Worm (Caenorhabditis elegans) whole organism, early embryonic: Measurements from ENCODE around the gene cht-3.

Source experiments
- B0310.2 ChIP-seq: sonication (generic microtip); optimal IDR thresholded peaks from 2 replicates; lab custom pipeline; 2016; ENCODE audit warnings: mild to moderate bottlenecking, missing genetic modification characterization, missing compliant biosample characterization
- F13C5.2 ChIP-seq: sonication (generic microtip); optimal IDR thresholded peaks from 2 replicates; lab custom pipeline; 2017; ENCODE audit warnings: mild to moderate bottlenecking, missing genetic modification characterization, inconsistent platforms, missing compliant biosample characterization
- ama-1 ChIP-seq: fragments of 150-350 bp; optimal IDR thresholded peaks from 2 replicates; lab custom pipeline; 2014
- ceh-13 ChIP-seq: fragments of 200-800 bp; sonication (Bioruptor generic); optimal IDR thresholded peaks from 2 replicates; lab custom pipeline; 2018; ENCODE audit warnings: mild to moderate bottlenecking, missing genetic modification characterization, missing compliant biosample characterization
- ceh-36 ChIP-seq: sonication (generic microtip); optimal IDR thresholded peaks from 2 replicates; lab custom pipeline; 2016; ENCODE audit warnings: missing genetic modification characterization, inconsistent platforms, missing compliant biosample characterization
- flt-1 ChIP-seq: fragments of 200-800 bp; sonication (Bioruptor generic); IDR thresholded peaks from 2 replicates; pipeline ENCODE4 v1.3.6; 2022; ENCODE audit warnings: missing genetic modification characterization, missing compliant biosample characterization
- hmbx-1 ChIP-seq: sonication (generic microtip); optimal IDR thresholded peaks from 2 replicates; lab custom pipeline; 2016; ENCODE audit warnings: mild to moderate bottlenecking, missing genetic modification characterization, missing compliant biosample characterization
- sea-1 ChIP-seq: fragments of 200-800 bp; sonication (Bioruptor generic); conservative IDR thresholded peaks from 2 replicates; pipeline ENCODE4 v1.3.6; 2022; ENCODE audit warnings: missing genetic modification characterization, missing compliant biosample characterization
- tbx-37 ChIP-seq: fragments of 200-800 bp; sonication (Bioruptor generic); conservative IDR thresholded peaks from 2 replicates; pipeline ENCODE4 v1.3.6; 2022; ENCODE audit warnings: missing genetic modification reagents, missing genetic modification characterization, missing compliant biosample characterization
- tra-4 ChIP-seq: sonication (generic microtip); optimal IDR thresholded peaks from 2 replicates; lab custom pipeline; 2017; ENCODE audit warnings: missing genetic modification characterization, missing compliant biosample characterization

ce11 chrIV:7011728-7012127 lies 8.3 kb downstream of the cht-3 start, which contains the start of gene trxr-1:
- TF ChIP-seq ceh-13, result no peak
- TF ChIP-seq ceh-36, result no peak
- TF ChIP-seq B0310.2 (tag; lab: Kevin White, UChicago), result no peak
- no peak for TF ChIP-seq hmbx-1 (tag; lab: Kevin White, UChicago)
- TF ChIP-seq sea-1 (GFP tag; lab: Robert Waterston, UW), result no peak
- no peak for TF ChIP-seq tbx-37 (GFP tag; lab: Robert Waterston, UW)
- no peak for TF ChIP-seq tra-4
- no peak for TF ChIP-seq F13C5.2 (tag; lab: Kevin White, UChicago)
- no peak for TF ChIP-seq ama-1 (lab: Kevin White, UChicago)
- TF ChIP-seq flt-1 (GFP tag; lab: Robert Waterston, UW), result no peak
